Worm (Caenorhabditis elegans) whole organism, L4 larva: ENCODE results near the gene C09G12.17.
A peak's percentile ranks its signal among the peaks of the same experiment; 100 is the strongest.

ENCODE experiments used
- F10B5.3 ChIP-seq: sonication (generic microtip); optimal IDR thresholded peaks from 2 replicates; lab custom pipeline; 2016; ENCODE audit warnings: mild to moderate bottlenecking, missing genetic modification characterization, missing compliant biosample characterization
- F37D6.2 ChIP-seq: sonication (generic microtip); optimal IDR thresholded peaks from 2 replicates; lab custom pipeline; 2016; ENCODE audit warnings: mild to moderate bottlenecking, missing genetic modification characterization, missing compliant biosample characterization
- F44E2.7 ChIP-seq: fragments of 200-800 bp; sonication (Bioruptor generic); IDR thresholded peaks from 2 replicates; pipeline ENCODE4 v2.1.2; 2022; ENCODE audit warnings: missing genetic modification characterization, missing compliant biosample characterization
- T20F7.1 ChIP-seq: fragments of 200-800 bp; sonication (Bioruptor generic); optimal IDR thresholded peaks from 2 replicates; lab custom pipeline; 2018; ENCODE audit warnings: mild to moderate bottlenecking, missing genetic modification characterization, missing compliant biosample characterization
- aha-1 ChIP-seq: fragments of 150-350 bp; peaks from one replicate; lab custom pipeline; 2014; ENCODE audit warnings: missing biosample characterization, missing genetic modification characterization
- aly-2 ChIP-seq: sonication (generic microtip); optimal IDR thresholded peaks from 2 replicates; lab custom pipeline; 2018; ENCODE audit warnings: missing biosample characterization, missing genetic modification characterization
- ceh-20 ChIP-seq: fragments of 200-800 bp; sonication (Bioruptor generic); IDR thresholded peaks from 2 replicates; pipeline ENCODE4 v1.3.6; 2022; ENCODE audit warnings: missing genetic modification reagents, missing genetic modification characterization, missing compliant biosample characterization
- ceh-82 ChIP-seq: sonication (generic microtip); optimal IDR thresholded peaks from 2 replicates; lab custom pipeline; 2017; ENCODE audit warnings: missing biosample characterization, missing genetic modification characterization
- cey-2 ChIP-seq: sonication (generic microtip); optimal IDR thresholded peaks from 3 replicates; lab custom pipeline; 2017; ENCODE audit warnings: missing genetic modification characterization, mild to moderate bottlenecking, missing compliant biosample characterization, antibody characterized with exemption, borderline replicate concordance; ENCODE audit not compliant: insufficient read depth
- daf-12 ChIP-seq: fragments of 150-350 bp; optimal IDR thresholded peaks from 2 replicates; lab custom pipeline; 2014; ENCODE audit warnings: missing biosample characterization, missing genetic modification reagents, missing genetic modification characterization
- dmd-8 ChIP-seq: fragments of 200-800 bp; sonication (Bioruptor generic); IDR thresholded peaks from 2 replicates; pipeline ENCODE4 v1.3.6; 2022; ENCODE audit warnings: missing genetic modification characterization, missing compliant biosample characterization
- egl-27 ChIP-seq: sonication (generic microtip); optimal IDR thresholded peaks from 3 replicates; lab custom pipeline; 2017; ENCODE audit warnings: missing biosample characterization, missing genetic modification reagents, missing genetic modification characterization
- fos-1 ChIP-seq: fragments of 150-350 bp; optimal IDR thresholded peaks from 2 replicates; lab custom pipeline; 2014; ENCODE audit warnings: missing biosample characterization, missing genetic modification characterization
- gei-8 ChIP-seq: fragments of 200-800 bp; sonication (Bioruptor generic); optimal IDR thresholded peaks from 2 replicates; lab custom pipeline; 2018; ENCODE audit warnings: mild to moderate bottlenecking, missing genetic modification characterization, missing compliant biosample characterization
- hif-1 ChIP-seq, 2 experiments: sonication (generic microtip); optimal IDR thresholded peaks; 2 replicates each; lab custom pipeline; 2016 to 2017; ENCODE audit warnings: missing compliant biosample characterization in 2 of 2, missing genetic modification characterization in 2 of 2, missing genetic modification reagents in 2 of 2, missing genotype in 2 of 2, mild to moderate bottlenecking in 1 of 2
- lin-29 ChIP-seq: fragments of 200-800 bp; sonication (Bioruptor generic); IDR thresholded peaks from 2 replicates; pipeline ENCODE4 v1.3.6; 2022; ENCODE audit warnings: missing genetic modification reagents, missing genetic modification characterization, missing compliant biosample characterization
- lin-38 ChIP-seq: fragments of 200-800 bp; sonication (Bioruptor generic); IDR thresholded peaks from 2 replicates; pipeline ENCODE4 v1.3.6; 2022; ENCODE audit warnings: missing genetic modification reagents, missing genetic modification characterization, missing compliant biosample characterization
- mep-1 ChIP-seq: fragments of 150-350 bp; sonication (generic microtip); optimal IDR thresholded peaks from 3 replicates; lab custom pipeline; 2014; ENCODE audit warnings: missing biosample characterization, missing genetic modification characterization
- nhr-111 ChIP-seq: fragments of 200-800 bp; sonication (Bioruptor generic); optimal IDR thresholded peaks from 2 replicates; lab custom pipeline; 2018; ENCODE audit warnings: mild to moderate bottlenecking, missing genetic modification characterization, missing compliant biosample characterization
- php-3 ChIP-seq: fragments of 200-800 bp; sonication (Bioruptor generic); IDR thresholded peaks from 2 replicates; pipeline ENCODE4 v1.3.6; 2022; ENCODE audit warnings: missing genetic modification reagents, missing genetic modification characterization, missing compliant biosample characterization
- pqm-1 ChIP-seq: sonication (generic microtip); optimal IDR thresholded peaks from 2 replicates; lab custom pipeline; 2017; ENCODE audit warnings: missing biosample characterization, missing genetic modification characterization
- sdz-12 ChIP-seq: fragments of 200-800 bp; sonication (Bioruptor generic); optimal IDR thresholded peaks from 2 replicates; lab custom pipeline; 2018; ENCODE audit warnings: mild to moderate bottlenecking, missing genetic modification characterization, missing compliant biosample characterization
- set-16 ChIP-seq: fragments of 200-800 bp; sonication (Bioruptor generic); IDR thresholded peaks from 2 replicates; pipeline ENCODE4 v1.3.6; 2022; ENCODE audit warnings: missing genetic modification reagents, missing genetic modification characterization, missing compliant biosample characterization
- skn-1 ChIP-seq: fragments of 150-350 bp; optimal IDR thresholded peaks from 2 replicates; lab custom pipeline; 2014; ENCODE audit warnings: missing biosample characterization, missing genetic modification characterization
- unc-130 ChIP-seq: sonication (generic microtip); optimal IDR thresholded peaks from 2 replicates; lab custom pipeline; 2016; ENCODE audit warnings: missing genetic modification reagents, missing genetic modification characterization, missing compliant biosample characterization
- unc-62 ChIP-seq, 3 experiments: fragments of 150-350 bp in 1 of 3; sonication (generic microtip); optimal IDR thresholded peaks in 2 of 3; peaks in 1 of 3; 1 replicate in 1 of 3; 2 replicates in 2 of 3; lab custom pipeline; 2014 to 2017; ENCODE audit warnings: missing biosample characterization in 3 of 3, missing genetic modification characterization in 3 of 3, missing genetic modification reagents in 3 of 3, missing genotype in 1 of 3
- vab-7 ChIP-seq: fragments of 200-800 bp; sonication (Bioruptor generic); IDR thresholded peaks from 2 replicates; pipeline ENCODE4 v1.3.6; 2022; ENCODE audit warnings: missing genetic modification reagents, missing genetic modification characterization, missing compliant biosample characterization
- ztf-7 ChIP-seq: fragments of 150-350 bp; optimal IDR thresholded peaks from 2 replicates; lab custom pipeline; 2014; ENCODE audit warnings: missing biosample characterization, missing genetic modification characterization

C09G12.17 gene

DNA sequence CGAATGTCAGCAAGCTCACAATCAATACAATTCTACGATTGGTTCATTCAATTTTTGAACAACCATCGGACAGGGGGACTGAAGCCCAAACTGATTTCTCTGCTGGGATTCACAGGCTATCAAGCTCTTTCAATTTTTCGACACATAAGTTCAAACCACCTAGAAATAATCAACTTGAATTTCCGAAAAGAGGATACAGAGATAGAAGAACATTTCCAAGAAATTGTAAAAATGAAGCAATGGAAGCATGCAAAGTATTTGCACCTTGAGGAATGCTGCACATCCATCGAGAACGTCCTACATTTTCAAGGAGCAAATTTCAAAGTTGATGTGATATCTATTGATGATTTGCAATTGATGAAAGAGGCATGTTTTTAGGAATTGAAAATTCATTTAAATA is 28.5 kb downstream of the C09G12.17 start:
- peak in 1 of 2 experiments; percentile 91 for TF ChIP-seq unc-62 (GFP tag; optimal IDR thresholded peaks at IDR 0.05 in 1 of 2; lab: Kevin White, UChicago)
- TF ChIP-seq unc-62 (tag; optimal IDR thresholded peaks at IDR 0.05; lab: Kevin White, UChicago) = no peak
- no peak for TF ChIP-seq lin-29 (GFP tag; lab: Robert Waterston, UW)

- TF ChIP-seq ceh-20 (GFP tag; lab: Robert Waterston, UW) (no peak), mep-1 (tag; lab: Kevin White, UChicago) (no peak), cey-2 (tag; lab: Kevin White, UChicago) (no peak), F10B5.3 (tag; lab: Kevin White, UChicago) (no peak), skn-1 (no peak), nhr-111 (no peak), F37D6.2 (tag; lab: Kevin White, UChicago) (no peak), php-3 (no peak), egl-27 (tag; lab: Kevin White, UChicago) (no peak), lin-38 (GFP tag; lab: Robert Waterston, UW) (no peak), dmd-8 (no peak), F44E2.7 (no peak), sdz-12 (GFP tag; lab: Kevin White, UChicago) (no peak), pqm-1 (tag; lab: Kevin White, UChicago) (no peak), gei-8 (GFP tag; lab: Kevin White, UChicago) (no peak), ztf-7 (tag; lab: Kevin White, UChicago) (no peak)
These were observed 29.1 kb downstream of the C09G12.17 start, which contains the start of gene F58E2.3 for ce11 chrIV:3467128-3467527. Gene F58E2.3, plus strand, starts transcription at chrIV:3467428.

DNA sequence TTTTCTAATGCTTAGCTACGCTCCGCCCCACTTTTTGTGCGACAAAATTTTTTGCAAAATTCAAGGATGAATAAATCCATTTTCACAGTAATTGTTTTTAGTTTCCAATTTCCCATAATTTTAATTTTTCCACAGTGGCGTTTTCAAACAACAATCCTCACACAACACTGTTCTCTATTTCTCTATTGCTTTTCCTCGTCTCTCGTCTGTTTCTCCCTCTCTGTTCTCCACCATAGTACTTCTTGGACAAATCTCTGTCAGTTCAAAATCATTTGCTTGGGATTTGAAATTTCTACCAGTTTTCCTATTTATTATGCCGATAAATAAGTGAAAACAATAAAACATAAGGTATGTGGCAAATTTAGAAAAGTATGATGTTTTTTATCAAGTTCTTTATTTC is 33.0 kb downstream of the C09G12.17 start, which contains the start of gene F58E2.4:
F58E2.4 (plus strand) TSS at position 134 of the 400 bp plus-strand sequence.
- no peak for TF ChIP-seq aly-2 (tag; lab: Kevin White, UChicago)
- TF ChIP-seq T20F7.1 (GFP tag; lab: Kevin White, UChicago) = no peak
- TF ChIP-seq hif-1 (tag; optimal IDR thresholded peaks at IDR 0.05; lab: Kevin White, UChicago) = no peak
- TF ChIP-seq aha-1 (tag; lab: Kevin White, UChicago) = peak; percentile 19
- TF ChIP-seq, all 104 proteins: peak for 1

ce11 chrIV:3453346-3453745 is 42.9 kb downstream of the C09G12.17 start, which contains the start of gene srz-23:
Gene srz-23, plus strand, starts transcription at chrIV:3453608.
- TF ChIP-seq unc-130 (GFP tag; lab: Kevin White, UChicago) (no peak), ceh-82 (tag; lab: Kevin White, UChicago) (no peak), ceh-20 (GFP tag; lab: Robert Waterston, UW) (no peak), vab-7 (GFP tag; lab: Robert Waterston, UW) (no peak), nhr-111 (no peak)

ce11 chrIV:3452516-3452915 is 43.7 kb downstream of the C09G12.17 start:
- TF ChIP-seq unc-62 (GFP tag; optimal IDR thresholded peaks at IDR 0.05 in 1 of 2; lab: Kevin White, UChicago) (peak in 1 of 2 experiments; percentile 88), unc-62 (tag; optimal IDR thresholded peaks at IDR 0.05; lab: Kevin White, UChicago) (no peak), fos-1 (tag; lab: Kevin White, UChicago) (no peak), aha-1 (tag; lab: Kevin White, UChicago) (peak; percentile 57)

ce11 chrIV:3447350-3447749 is 48.9 kb downstream of the C09G12.17 start:
- no peak for TF ChIP-seq set-16 (GFP tag; lab: Robert Waterston, UW)
- peak; percentile 18 for TF ChIP-seq aha-1 (tag; lab: Kevin White, UChicago)
- no peak for TF ChIP-seq unc-130 (GFP tag; lab: Kevin White, UChicago)
- TF ChIP-seq hif-1 (tag; optimal IDR thresholded peaks at IDR 0.05; lab: Kevin White, UChicago) = no peak
- TF ChIP-seq F37D6.2 (tag; lab: Kevin White, UChicago) = no peak
- no peak for TF ChIP-seq daf-12 (tag; lab: Kevin White, UChicago)
- TF ChIP-seq unc-62 (GFP tag; optimal IDR thresholded peaks at IDR 0.05 in 1 of 2; lab: Kevin White, UChicago) = peak in 1 of 2 experiments; percentile 95
- no peak for TF ChIP-seq unc-62 (tag; optimal IDR thresholded peaks at IDR 0.05; lab: Kevin White, UChicago)
